Worm (Caenorhabditis elegans) whole organism, mixed stage, embryonic: ENCODE data around the gene ccnk-1.

Experiments
- ceh-43 ChIP-seq: fragments of 200-800 bp; sonication (Bioruptor generic); optimal IDR thresholded peaks from 2 replicates; lab custom pipeline; 2018; ENCODE audit warnings: mild to moderate bottlenecking, missing genetic modification characterization, moderate library complexity, missing compliant biosample characterization
- lsy-2 ChIP-seq: fragments of 150-350 bp; optimal IDR thresholded peaks from 2 replicates; lab custom pipeline; 2014; ENCODE audit warnings: missing biosample characterization, missing genetic modification characterization

DNA sequence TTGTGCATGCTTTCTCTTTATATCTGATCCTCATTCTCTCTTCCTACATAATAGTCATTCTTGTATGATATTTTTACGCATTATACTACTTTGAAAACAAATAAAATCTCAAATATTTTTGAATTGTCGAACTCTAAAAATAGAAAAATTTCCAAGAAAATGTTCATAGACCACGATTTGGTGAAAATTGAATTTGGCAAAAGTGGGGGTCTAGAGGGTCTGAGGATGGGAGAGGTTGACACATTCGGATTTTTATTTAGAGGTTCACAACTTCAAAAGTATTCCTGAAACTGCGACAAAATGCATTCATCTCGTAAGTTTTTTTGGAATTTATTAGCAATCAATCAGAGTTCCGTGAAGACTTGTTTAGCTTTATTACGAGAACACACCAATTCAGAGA is 12.4 kb upstream of the ccnk-1 start, which contains the start of gene glb-22:
- TF ChIP-seq ceh-43 (no peak), lsy-2 (tag; lab: Kevin White, UChicago) (no peak)
